Fruit fly (Drosophila melanogaster) whole organism, wandering third instar larva: ENCODE results near the gene mtTFB2.

Experiments used
- Abd-B ChIP-seq: fragments of >200 bp; optimal IDR thresholded peaks from 2 replicates; lab custom pipeline; 2017; ENCODE audit warnings: missing biosample characterization, missing genetic modification characterization
- CG32264 ChIP-seq: fragments of 200-800 bp; sonication (Bioruptor generic); optimal IDR thresholded peaks from 2 replicates; lab custom pipeline; 2016; ENCODE audit warnings: missing biosample characterization, missing genetic modification characterization
- CG9705 ChIP-seq: fragments of 200-800 bp; sonication (Bioruptor generic); optimal IDR thresholded peaks from 2 replicates; lab custom pipeline; 2018; ENCODE audit warnings: missing biosample characterization, mild to moderate bottlenecking, missing genetic modification characterization
- CrebA ChIP-seq: fragments of 200-800 bp; sonication (Bioruptor generic); optimal IDR thresholded peaks from 2 replicates; lab custom pipeline; 2016; ENCODE audit warnings: missing biosample characterization, mild to moderate bottlenecking, missing genetic modification characterization, borderline replicate concordance
- Dfd ChIP-seq: fragments of >200 bp; optimal IDR thresholded peaks from 2 replicates; lab custom pipeline; 2017; ENCODE audit warnings: missing biosample characterization, missing genetic modification characterization
- Dif ChIP-seq: fragments of 200-275, 200-300 bp; sonication (Bioruptor generic); optimal IDR thresholded peaks from 2 replicates; lab custom pipeline; 2018; ENCODE audit warnings: missing biosample characterization, missing genetic modification characterization; ENCODE audit not compliant: partially characterized antibody
- GATAd ChIP-seq: sonication (Bioruptor generic); optimal IDR thresholded peaks from 2 replicates; lab custom pipeline; 2016; ENCODE audit warnings: missing biosample characterization, missing genetic modification characterization
- HLH106 ChIP-seq: fragments of 200-800 bp; optimal IDR thresholded peaks from 3 replicates; lab custom pipeline; 2019; ENCODE audit warnings: missing biosample characterization, mild to moderate bottlenecking, missing genetic modification characterization, moderate library complexity
- Hnf4 ChIP-seq: fragments of 200-800 bp; sonication (Bioruptor generic); optimal IDR thresholded peaks from 2 replicates; lab custom pipeline; 2016; ENCODE audit warnings: missing biosample characterization, mild to moderate bottlenecking, missing genetic modification characterization
- Hr78 ChIP-seq: fragments of >200 bp; optimal IDR thresholded peaks from 2 replicates; lab custom pipeline; 2017; ENCODE audit warnings: missing biosample characterization, missing genetic modification characterization
- Hr83 ChIP-seq: fragments of 200-300 bp; sonication (Bioruptor generic); optimal IDR thresholded peaks from 2 replicates; lab custom pipeline; 2016; ENCODE audit warnings: missing biosample characterization, mild to moderate bottlenecking, missing genetic modification characterization, moderate library complexity; ENCODE audit not compliant: poor library complexity, severe bottlenecking
- Jra ChIP-seq: sonication (Bioruptor generic); optimal IDR thresholded peaks from 2 replicates; lab custom pipeline; 2016; ENCODE audit warnings: missing biosample characterization, missing genetic modification characterization
- Mio ChIP-seq: sonication (Bioruptor generic); optimal IDR thresholded peaks from 2 replicates; lab custom pipeline; 2016; ENCODE audit warnings: missing biosample characterization, missing genetic modification characterization
- Myc ChIP-seq: fragments of >200 bp; optimal IDR thresholded peaks from 2 replicates; lab custom pipeline; 2017
- N ChIP-seq: fragments of >200 bp; optimal IDR thresholded peaks from 2 replicates; lab custom pipeline; 2018; ENCODE audit warnings: missing biosample characterization, missing external identifiers, missing genetic modification characterization
- OdsH ChIP-seq: fragments of 200-800 bp; sonication (Bioruptor generic); optimal IDR thresholded peaks from 2 replicates; lab custom pipeline; 2016; ENCODE audit warnings: missing biosample characterization, mild to moderate bottlenecking, missing genetic modification characterization
- Rel ChIP-seq, 2 experiments: fragments of 200-800 bp; sonication (Bioruptor generic) in 1 of 2; optimal IDR thresholded peaks; 2 replicates in 1 of 2; 3 replicates in 1 of 2; lab custom pipeline; 2016 to 2019; ENCODE audit warnings: mild to moderate bottlenecking in 2 of 2, missing biosample characterization in 2 of 2, missing genetic modification characterization in 2 of 2, moderate library complexity in 1 of 2
- Sp1 ChIP-seq: fragments of 200-800 bp; sonication (Bioruptor generic); optimal IDR thresholded peaks from 3 replicates; lab custom pipeline; 2019; ENCODE audit warnings: missing biosample characterization, mild to moderate bottlenecking, missing genetic modification characterization, moderate library complexity
- Vsx2 ChIP-seq: fragments of 200-300, 225-300 bp; sonication (Bioruptor generic); optimal IDR thresholded peaks from 2 replicates; lab custom pipeline; 2018; ENCODE audit warnings: missing biosample characterization, missing genetic modification characterization; ENCODE audit not compliant: partially characterized antibody
- br ChIP-seq: fragments of 200-800 bp; sonication (Bioruptor generic); optimal IDR thresholded peaks from 2 replicates; lab custom pipeline; 2016; ENCODE audit warnings: missing biosample characterization, missing genetic modification characterization
- brk ChIP-seq: fragments of 200-800 bp; sonication (Bioruptor generic); optimal IDR thresholded peaks from 2 replicates; lab custom pipeline; 2016; ENCODE audit warnings: missing biosample characterization, mild to moderate bottlenecking, missing genetic modification characterization
- dl ChIP-seq, 2 experiments: fragments of 175-275, 200-275 bp in 1 of 2; fragments of 200-275 bp in 1 of 2; sonication (Bioruptor generic); optimal IDR thresholded peaks; lab custom pipeline; 2018; ENCODE audit warnings: mild to moderate bottlenecking in 2 of 2, missing biosample characterization in 2 of 2, missing genetic modification characterization in 2 of 2, moderate library complexity in 2 of 2; ENCODE audit not compliant: partially characterized antibody in 2 of 2, insufficient read depth in 1 of 2
- dmrt93B ChIP-seq: fragments of 200-800 bp; sonication (Bioruptor generic); optimal IDR thresholded peaks from 2 replicates; lab custom pipeline; 2018; ENCODE audit warnings: missing biosample characterization, mild to moderate bottlenecking, missing genetic modification characterization
- dsf ChIP-seq: sonication (Bioruptor generic); optimal IDR thresholded peaks from 2 replicates; lab custom pipeline; 2016; ENCODE audit warnings: missing biosample characterization, missing genetic modification characterization, borderline replicate concordance
- ey ChIP-seq: fragments of 200-800 bp; sonication (Bioruptor generic); optimal IDR thresholded peaks from 2 replicates; lab custom pipeline; 2016; ENCODE audit warnings: missing biosample characterization, missing genetic modification characterization
- foxo ChIP-seq, 2 experiments: fragments of 200-800 bp; sonication (Bioruptor generic); optimal IDR thresholded peaks; 2 replicates in 1 of 2; 3 replicates in 1 of 2; lab custom pipeline; 2016 to 2017; ENCODE audit warnings: missing biosample characterization in 2 of 2, missing genetic modification characterization in 2 of 2
- fru ChIP-seq: fragments of 200-800 bp; sonication (Bioruptor generic); optimal IDR thresholded peaks from 3 replicates; lab custom pipeline; 2016; ENCODE audit warnings: missing biosample characterization, mild to moderate bottlenecking, missing genetic modification characterization
- h ChIP-seq: fragments of 200-800 bp; sonication (Bioruptor generic); optimal IDR thresholded peaks from 3 replicates; lab custom pipeline; 2016; ENCODE audit warnings: missing biosample characterization, mild to moderate bottlenecking, missing genetic modification characterization
- jim ChIP-seq: fragments of 175-275, 200-325 bp; sonication (Bioruptor generic); optimal IDR thresholded peaks from 2 replicates; lab custom pipeline; 2016; ENCODE audit warnings: missing biosample characterization, mild to moderate bottlenecking, missing genetic modification characterization
- lola ChIP-seq: fragments of >200 bp; optimal IDR thresholded peaks from 2 replicates; lab custom pipeline; 2017; ENCODE audit warnings: missing biosample characterization, missing genetic modification characterization
- pan ChIP-seq: fragments of >200 bp; optimal IDR thresholded peaks from 2 replicates; lab custom pipeline; 2017
- psq ChIP-seq: fragments of 200-800 bp; sonication (Bioruptor generic); optimal IDR thresholded peaks from 3 replicates; lab custom pipeline; 2017; ENCODE audit warnings: missing biosample characterization, mild to moderate bottlenecking, missing genetic modification characterization, moderate library complexity
- rgr ChIP-seq: fragments of 200-800 bp; sonication (Bioruptor generic); optimal IDR thresholded peaks from 3 replicates; lab custom pipeline; 2016; ENCODE audit warnings: missing biosample characterization, mild to moderate bottlenecking, missing genetic modification characterization
- sage ChIP-seq: fragments of 200-800 bp; sonication (Bioruptor generic); optimal IDR thresholded peaks from 2 replicates; lab custom pipeline; 2016; ENCODE audit warnings: missing biosample characterization, mild to moderate bottlenecking, missing genetic modification characterization
- sv ChIP-seq: fragments of 200-800 bp; sonication (Bioruptor generic); optimal IDR thresholded peaks from 3 replicates; lab custom pipeline; 2016; ENCODE audit warnings: missing biosample characterization, missing genetic modification characterization
- tai ChIP-seq: sonication (Bioruptor generic); optimal IDR thresholded peaks from 2 replicates; lab custom pipeline; 2016; ENCODE audit warnings: missing biosample characterization, missing genetic modification characterization
- usp ChIP-seq: fragments of >200 bp; optimal IDR thresholded peaks from 2 replicates; lab custom pipeline; 2017; ENCODE audit warnings: missing biosample characterization, missing genetic modification characterization
- woc ChIP-seq: sonication (Bioruptor generic); optimal IDR thresholded peaks from 2 replicates; lab custom pipeline; 2016; ENCODE audit warnings: missing biosample characterization, mild to moderate bottlenecking, missing genetic modification characterization

mtTFB2 gene

DNA sequence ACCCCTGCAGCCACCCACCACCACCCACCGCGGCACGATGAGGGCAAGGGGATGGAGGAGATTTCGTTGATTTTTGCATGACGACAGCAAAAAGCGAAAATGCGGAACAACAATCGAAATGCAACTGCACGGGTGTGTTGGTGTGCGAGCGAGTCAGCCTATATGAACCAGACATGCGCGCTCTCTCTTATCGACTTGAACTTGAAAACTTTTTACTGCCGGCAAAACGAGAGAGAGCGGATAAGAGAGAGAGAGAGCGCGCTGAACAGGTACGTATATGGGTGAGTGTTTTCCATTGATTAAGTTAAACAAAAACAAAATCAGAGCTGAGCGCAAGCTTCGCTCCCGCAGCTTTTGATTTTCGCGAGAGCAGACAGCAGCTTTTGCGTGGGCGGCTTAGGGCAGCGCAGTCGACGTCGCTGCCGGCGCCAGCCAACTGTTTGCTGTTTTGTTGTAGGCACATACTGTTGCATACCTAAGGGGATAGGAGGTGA is 43.8 kb downstream of the mtTFB2 start:
- TF ChIP-seq lola (no peak), Dif (GFP tag; lab: Kevin White, UChicago) (peak; percentile 98), CG9705 (GFP tag; lab: Kevin White, UChicago) (no peak), usp (GFP tag; lab: Kevin White, UChicago) (no peak), Hr78 (no peak), dsf (no peak), Vsx2 (GFP tag; lab: Kevin White, UChicago) (peak; percentile 83), sv (GFP tag; lab: Kevin White, UChicago) (no peak), dmrt93B (GFP tag; lab: Kevin White, UChicago) (no peak), Abd-B (GFP tag; lab: Kevin White, UChicago) (no peak), sage (GFP tag; lab: Kevin White, UChicago) (peak; percentile 15), ey (GFP tag; lab: Kevin White, UChicago) (no peak), tai (GFP tag; lab: Kevin White, UChicago) (no peak), br (GFP tag; lab: Kevin White, UChicago) (no peak), pan (lab: Kevin White, UChicago) (no peak), Dfd (GFP tag; lab: Kevin White, UChicago) (no peak), fru (GFP tag; lab: Kevin White, UChicago) (peak; percentile 14), h (GFP tag; lab: Kevin White, UChicago) (peak; percentile 44), jim (GFP tag; lab: Kevin White, UChicago) (no peak), Myc (lab: Kevin White, UChicago) (no peak), Rel (GFP tag; optimal IDR thresholded peaks at IDR 0.05; lab: Kevin White, UChicago) (peak; percentile 10), Rel (tag; optimal IDR thresholded peaks at IDR 0.05; lab: Kevin White, UChicago) (peak; percentile 33), Jra (GFP tag; lab: Kevin White, UChicago) (peak; percentile 15), HLH106 (tag; lab: Kevin White, UChicago) (no peak), psq (peak; percentile 84), Sp1 (GFP tag; lab: Kevin White, UChicago) (peak; percentile 18), dl (GFP tag; optimal IDR thresholded peaks at IDR 0.05; lab: Kevin White, UChicago; ENCODE audit: insufficient read depth in 1 of 2, partially characterized antibody in 2 of 2) (peak; percentile 96 to 97), Hnf4 (GFP tag; lab: Kevin White, UChicago) (peak; percentile 8), GATAd (no peak), CrebA (GFP tag; lab: Kevin White, UChicago) (peak; percentile 88), brk (GFP tag; lab: Kevin White, UChicago) (no peak), foxo (GFP tag; optimal IDR thresholded peaks at IDR 0.05; lab: Kevin White, UChicago) (no peak), woc (no peak), N (no peak), Hr83 (GFP tag; lab: Kevin White, UChicago) (peak; percentile 69), Mio (GFP tag; lab: Kevin White, UChicago) (no peak), rgr (GFP tag; lab: Kevin White, UChicago) (peak; percentile 19), OdsH (no peak), CG32264 (GFP tag; lab: Kevin White, UChicago) (no peak)
- TF ChIP-seq, all 38 proteins: peak for 14

DNA sequence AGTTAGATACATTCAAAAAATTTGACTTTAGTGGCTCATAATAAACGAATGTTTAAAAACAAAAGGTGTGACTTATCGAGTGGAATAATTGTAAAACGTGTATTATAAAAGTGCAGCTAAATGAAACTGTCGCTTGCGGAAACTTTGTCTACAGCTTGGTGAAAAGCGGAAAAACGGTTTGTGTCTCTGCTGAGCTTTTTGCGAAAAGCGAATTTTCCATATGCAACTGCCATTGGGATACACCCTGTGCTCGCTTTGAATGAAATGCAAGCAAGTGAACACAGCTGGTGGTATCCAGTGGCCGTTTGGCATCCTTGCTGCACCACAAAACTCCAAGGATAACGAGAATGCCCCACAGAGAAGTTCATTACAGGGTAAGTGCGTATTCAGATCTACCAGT is 45.5 kb downstream of the mtTFB2 start:
- TF ChIP-seq h (GFP tag; lab: Kevin White, UChicago): no peak
- TF ChIP-seq Dif (GFP tag; lab: Kevin White, UChicago): no peak
- TF ChIP-seq Jra (GFP tag; lab: Kevin White, UChicago): no peak
- no peak for TF ChIP-seq psq
- no peak for TF ChIP-seq jim (GFP tag; lab: Kevin White, UChicago)
- no peak for TF ChIP-seq woc
- no peak for TF ChIP-seq fru (GFP tag; lab: Kevin White, UChicago)
- TF ChIP-seq dsf: no peak
- TF ChIP-seq CrebA (GFP tag; lab: Kevin White, UChicago): no peak
- TF ChIP-seq ey (GFP tag; lab: Kevin White, UChicago): no peak
- TF ChIP-seq usp (GFP tag; lab: Kevin White, UChicago): no peak
- TF ChIP-seq foxo (GFP tag; optimal IDR thresholded peaks at IDR 0.05; lab: Kevin White, UChicago): no peak
- no peak for TF ChIP-seq Hnf4 (GFP tag; lab: Kevin White, UChicago)
- TF ChIP-seq Vsx2 (GFP tag; lab: Kevin White, UChicago): no peak
- no peak for TF ChIP-seq brk (GFP tag; lab: Kevin White, UChicago)
- TF ChIP-seq Myc (lab: Kevin White, UChicago): no peak
- no peak for TF ChIP-seq OdsH
